Fruit fly (Drosophila melanogaster): ENCODE data around the gene CG14130.
A peak's percentile ranks its signal among the peaks of the same experiment; 100 is the strongest.

CG14130 gene

dm6 chr3L:11847703-11848102 lies 32.5 kb downstream of the CG14130 start, which contains the start of gene CG12521:
CG12521 (minus strand) TSS chr3L:11847803.
- no peak for TF ChIP-seq CG8478 (optimal IDR thresholded peaks at IDR 0.05)
- no peak for TF ChIP-seq CTCF (optimal IDR thresholded peaks at IDR 0.05)

dm6 chr3L:11852924-11853323 lies 37.7 kb downstream of the CG14130 start:
- TF ChIP-seq CTCF (optimal IDR thresholded peaks at IDR 0.05): peak; percentile 67 to 70
- TF ChIP-seq CG8478 (optimal IDR thresholded peaks at IDR 0.05): no peak

DNA sequence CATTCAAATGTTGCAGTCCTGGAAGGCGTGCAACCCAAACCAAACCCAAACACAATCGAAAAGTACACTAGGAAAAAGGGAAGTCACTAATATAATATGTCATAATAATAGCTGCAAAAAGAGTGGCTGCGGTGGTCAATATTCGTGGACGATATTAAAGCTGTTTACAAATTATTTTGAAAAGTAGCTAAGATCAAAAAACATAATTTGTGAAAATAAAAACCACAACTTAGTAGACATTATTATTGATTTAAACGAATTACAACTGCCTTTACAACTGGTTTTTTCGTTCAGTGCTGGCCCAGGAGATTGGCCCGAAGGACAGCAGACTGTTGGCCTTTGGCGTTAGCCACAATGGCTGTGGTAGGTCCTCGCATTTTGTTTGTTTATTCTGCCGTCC lies 43.5 kb downstream of the CG14130 start:
- TF ChIP-seq CTCF (optimal IDR thresholded peaks at IDR 0.05) (no peak), CG8478 (optimal IDR thresholded peaks at IDR 0.05) (no peak)

DNA sequence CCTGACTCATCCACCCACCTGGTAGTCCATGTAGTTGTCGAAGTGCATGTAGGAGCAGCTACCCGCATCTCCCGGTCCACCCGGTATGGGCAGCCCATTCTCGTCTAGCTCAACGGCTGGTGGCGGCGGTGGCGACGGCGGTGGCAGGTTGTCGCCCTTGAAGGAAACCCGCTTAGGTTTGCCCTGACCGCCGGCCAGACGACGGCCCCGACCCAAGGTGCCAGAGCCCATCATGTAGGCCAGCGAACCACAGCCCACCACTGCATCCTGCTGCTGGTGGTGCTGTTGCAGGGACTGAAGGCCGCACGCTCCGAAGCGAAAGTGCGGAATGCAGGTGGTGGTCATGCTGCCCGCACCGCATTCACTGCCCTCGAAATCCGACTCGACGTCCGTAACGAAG lies 47.0 kb downstream of the CG14130 start:
- TF ChIP-seq CG8478 (optimal IDR thresholded peaks at IDR 0.05) (no peak), CTCF (optimal IDR thresholded peaks at IDR 0.05) (no peak)

dm6 chr3L:11863587-11863986 lies 48.3 kb downstream of the CG14130 start:
- TF ChIP-seq CTCF (optimal IDR thresholded peaks at IDR 0.05): no peak
- TF ChIP-seq CG8478 (optimal IDR thresholded peaks at IDR 0.05): no peak

Measured in S2 (cell line).